Worm (Caenorhabditis elegans): ENCODE data around the gene C54H2.4.

The C54H2.4 gene

ce11 chrX:5782153-5782552 lies 11.6 kb upstream of the C54H2.4 start, which contains the start of gene gakh-1 (continued):
- TF ChIP-seq ctbp-1 (GFP tag; IDR thresholded peaks at IDR 0.05) (peak; percentile 50; the same call in 1 of the 2 replicates), rbr-2 (tag; optimal IDR thresholded peaks at IDR 0.05) (peak; percentile 67), nhr-76 (tag; optimal IDR thresholded peaks at IDR 0.05) (no peak), mxl-2 (GFP tag; conservative IDR thresholded peaks at IDR 0.05) (no peak), lin-38 (GFP tag; IDR thresholded peaks at IDR 0.05) (no peak), nhr-28 (tag; optimal IDR thresholded peaks at IDR 0.05) (peak; percentile 31), aly-2 (tag; optimal IDR thresholded peaks at IDR 0.05) (no peak), hmg-1.1 (GFP tag; IDR thresholded peaks at IDR 0.05) (peak; percentile 61), saeg-2 (GFP tag; IDR thresholded peaks at IDR 0.05) (no peak), F44E2.7 (GFP tag; IDR thresholded peaks at IDR 0.05) (no peak), hlh-11 (tag; optimal IDR thresholded peaks at IDR 0.05) (peak; percentile 79), mes-2 (tag; optimal IDR thresholded peaks at IDR 0.05; ENCODE audit: poor library complexity, severe bottlenecking) (peak; percentile 72), php-3 (GFP tag; IDR thresholded peaks at IDR 0.05) (no peak), unc-62 (GFP tag; optimal IDR thresholded peaks at IDR 0.05 in 1 of 2) (peak in 1 of 2 experiments; percentile 30), unc-62 (tag; optimal IDR thresholded peaks at IDR 0.05) (no peak), pha-4 (GFP tag; IDR thresholded peaks at IDR 0.05) (peak; percentile 28; the same call in 1 of the 2 replicates), pha-4 (tag; optimal IDR thresholded peaks at IDR 0.05) (no peak), ceh-32 (tag; optimal IDR thresholded peaks at IDR 0.05; ENCODE audit: poor library complexity) (no peak), lin-29 (GFP tag; IDR thresholded peaks at IDR 0.05) (no peak), Y105C5A.15 (GFP tag; IDR thresholded peaks at IDR 0.05) (no peak), nhr-111 (GFP tag; optimal IDR thresholded peaks at IDR 0.05) (no peak), aha-1 (tag) (no peak), lim-7 (GFP tag; IDR thresholded peaks at IDR 0.05) (no peak), nhr-77 (tag; optimal IDR thresholded peaks at IDR 0.05) (peak; percentile 31), vab-7 (GFP tag; IDR thresholded peaks at IDR 0.05) (no peak), daf-16 (GFP tag; optimal IDR thresholded peaks at IDR 0.05) (peak in 1 of 2 experiments; percentile 24), daf-16 (tag; optimal IDR thresholded peaks at IDR 0.05) (peak; percentile 36), mxl-3 (GFP tag; optimal IDR thresholded peaks at IDR 0.05) (peak; percentile 62), ztf-7 (tag; optimal IDR thresholded peaks at IDR 0.05) (peak; percentile 11), sdz-12 (GFP tag; optimal IDR thresholded peaks at IDR 0.05) (no peak), fkh-10 (GFP tag; optimal IDR thresholded peaks at IDR 0.05) (no peak), T20F7.1 (GFP tag; optimal IDR thresholded peaks at IDR 0.05) (peak; percentile 52), lir-3 (tag; optimal IDR thresholded peaks at IDR 0.05) (no peak), dpl-1 (GFP tag; optimal IDR thresholded peaks at IDR 0.05) (peak; percentile 59), lsy-2 (tag; optimal IDR thresholded peaks at IDR 0.05) (peak in 1 of 2 experiments; percentile 65), nhr-6 (tag; optimal IDR thresholded peaks at IDR 0.05) (peak; percentile 39), nhr-237 (tag; optimal IDR thresholded peaks at IDR 0.05) (no peak), spr-1 (tag; optimal IDR thresholded peaks at IDR 0.05) (peak; percentile 25)

ce11 chrX:5781294-5781693 lies 10.7 kb upstream of the C54H2.4 start:
- no peak for TF ChIP-seq pha-4 (GFP tag; IDR thresholded peaks at IDR 0.05)
- TF ChIP-seq pha-4 (tag; optimal IDR thresholded peaks at IDR 0.05) = peak; percentile 31
- no peak for TF ChIP-seq F10B5.3 (tag; optimal IDR thresholded peaks at IDR 0.05)
- peak; percentile 55 for TF ChIP-seq aha-1 (tag)

ce11 chrX:5780672-5781182 lies 10.2 kb upstream of the C54H2.4 start, which contains the start of gene sft-4:
TSS of gene sft-4 (minus strand) at chrX:5780722.
- peak; percentile 49 for TF ChIP-seq dve-1 (tag; optimal IDR thresholded peaks at IDR 0.05; ENCODE audit: insufficient read depth)
- peak; percentile 35 for TF ChIP-seq dmd-6 (GFP tag; IDR thresholded peaks at IDR 0.05)
- peak; percentile 92 for TF ChIP-seq nhr-28 (tag; optimal IDR thresholded peaks at IDR 0.05)
- no peak for TF ChIP-seq R02D3.7 (tag; optimal IDR thresholded peaks at IDR 0.05)
- TF ChIP-seq nhr-11 (tag; optimal IDR thresholded peaks at IDR 0.05) = peak; percentile 26
- TF ChIP-seq fos-1 (tag; optimal IDR thresholded peaks at IDR 0.05) = no peak
- TF ChIP-seq aha-1 (tag) = peak; percentile 92
- TF ChIP-seq hlh-30 (tag; optimal IDR thresholded peaks at IDR 0.05; ENCODE audit: insufficient read depth) = peak; percentile 75
- no peak for TF ChIP-seq nhr-102 (tag; optimal IDR thresholded peaks at IDR 0.05)
- TF ChIP-seq mdl-1 (tag; optimal IDR thresholded peaks at IDR 0.05) = peak; percentile 9 to 71
- TF ChIP-seq nhr-111 (GFP tag; optimal IDR thresholded peaks at IDR 0.05) = no peak
- peak; percentile 65 for TF ChIP-seq pqm-1 (tag; optimal IDR thresholded peaks at IDR 0.05)
- TF ChIP-seq hlh-11 (tag; optimal IDR thresholded peaks at IDR 0.05) = peak; percentile 45
- no peak for TF ChIP-seq F49E8.2 (tag; optimal IDR thresholded peaks at IDR 0.05; ENCODE audit: borderline replicate concordance)
- TF ChIP-seq fkh-10 (GFP tag; optimal IDR thresholded peaks at IDR 0.05) = no peak
- TF ChIP-seq mxl-3 (GFP tag; optimal IDR thresholded peaks at IDR 0.05) = peak; percentile 87
- TF ChIP-seq aly-2 (tag; optimal IDR thresholded peaks at IDR 0.05) = no peak
- TF ChIP-seq ceh-32 (tag; optimal IDR thresholded peaks at IDR 0.05; ENCODE audit: poor library complexity) = no peak
- peak in 1 of 2 experiments; percentile 68 for TF ChIP-seq unc-62 (GFP tag; optimal IDR thresholded peaks at IDR 0.05 in 1 of 2)
- no peak for TF ChIP-seq unc-62 (tag; optimal IDR thresholded peaks at IDR 0.05)

Measured in whole organism, L4 larva.